Fruit fly (Drosophila melanogaster) whole organism, embryonic: ENCODE data around the gene Vm34Ca.

Experiments
- Abd-B ChIP-seq: fragments of 200-800 bp; sonication (Bioruptor generic); optimal IDR thresholded peaks from 2 replicates; lab custom pipeline; 2018; ENCODE audit warnings: missing biosample characterization, mild to moderate bottlenecking, missing genetic modification characterization, moderate library complexity
- Ada2b ChIP-seq: fragments of 200-800 bp; sonication (Bioruptor generic); IDR thresholded peaks from 2 replicates; pipeline ENCODE4 v1.3.6; 2022; ENCODE audit warnings: missing biosample characterization, missing genetic modification characterization
- Adf1 ChIP-seq: fragments of 200-800 bp; sonication (Bioruptor generic); IDR thresholded peaks from 2 replicates; pipeline ENCODE4 v1.3.6; 2022; ENCODE audit warnings: missing biosample characterization, missing genetic modification characterization
- CG11456 ChIP-seq: fragments of 200-800 bp; sonication (Bioruptor generic); IDR thresholded peaks from 3 replicates; pipeline ENCODE4 v1.3.6; 2022; ENCODE audit warnings: missing biosample characterization, missing genetic modification characterization
- CG11696 ChIP-seq: fragments of 200-800 bp; sonication (Bioruptor generic); IDR thresholded peaks from 2 replicates; pipeline ENCODE4 v1.3.6; 2022; ENCODE audit warnings: missing biosample characterization, missing genetic modification characterization
- CG12104 ChIP-seq: fragments of 200-800 bp; sonication (Bioruptor generic); optimal IDR thresholded peaks from 3 replicates; lab custom pipeline; 2016; ENCODE audit warnings: missing biosample characterization, missing genetic modification characterization
- CG12391 ChIP-seq: fragments of 200-800 bp; sonication (Bioruptor generic); optimal IDR thresholded peaks from 3 replicates; lab custom pipeline; 2018; ENCODE audit warnings: missing biosample characterization, mild to moderate bottlenecking, missing genetic modification characterization, moderate library complexity
- CG13296 ChIP-seq: fragments of 200-800 bp; sonication (Bioruptor generic); optimal IDR thresholded peaks from 3 replicates; lab custom pipeline; 2018; ENCODE audit warnings: missing biosample characterization, mild to moderate bottlenecking, missing genetic modification characterization
- CG13624 ChIP-seq: fragments of 200-800 bp; sonication (Bioruptor generic); optimal IDR thresholded peaks from 2 replicates; lab custom pipeline; 2016; ENCODE audit warnings: missing biosample characterization, missing genetic modification characterization
- CG15073 ChIP-seq: fragments of 200-800 bp; sonication (Bioruptor generic); optimal IDR thresholded peaks from 2 replicates; lab custom pipeline; 2016; ENCODE audit warnings: missing biosample characterization, missing genetic modification characterization
- CG15479 ChIP-seq: fragments of 200-800 bp; sonication (Bioruptor generic); optimal IDR thresholded peaks from 3 replicates; lab custom pipeline; 2019; ENCODE audit warnings: missing biosample characterization, mild to moderate bottlenecking, missing genetic modification characterization, moderate library complexity
- CG1603 ChIP-seq: fragments of 200-800 bp; sonication (Bioruptor generic); optimal IDR thresholded peaks from 2 replicates; lab custom pipeline; 2019; ENCODE audit warnings: missing biosample characterization, mild to moderate bottlenecking, missing genetic modification characterization, moderate library complexity
- CG16863 ChIP-seq: fragments of 200-800 bp; sonication (Bioruptor generic); optimal IDR thresholded peaks from 3 replicates; lab custom pipeline; 2016; ENCODE audit warnings: missing biosample characterization, missing genetic modification characterization
- CG18476 ChIP-seq: fragments of 200-800 bp; sonication (Bioruptor generic); optimal IDR thresholded peaks from 2 replicates; lab custom pipeline; 2016; ENCODE audit warnings: missing biosample characterization, mild to moderate bottlenecking, missing genetic modification characterization
- CG2120 ChIP-seq: fragments of 200-800 bp; sonication (Bioruptor generic); optimal IDR thresholded peaks from 3 replicates; lab custom pipeline; 2016; ENCODE audit warnings: missing biosample characterization, missing genetic modification characterization
- CG2889 ChIP-seq: fragments of 200-800 bp; sonication (Bioruptor generic); IDR thresholded peaks from 3 replicates; pipeline ENCODE4 v1.3.6; 2022; ENCODE audit warnings: missing biosample characterization, missing genetic modification characterization
- CG31388 ChIP-seq: fragments of 200-800 bp; sonication (Bioruptor generic); optimal IDR thresholded peaks from 2 replicates; lab custom pipeline; 2016; ENCODE audit warnings: missing biosample characterization, missing genetic modification characterization
- CG3995 ChIP-seq: fragments of 200-800 bp; sonication (Bioruptor generic); optimal IDR thresholded peaks from 3 replicates; lab custom pipeline; 2016; ENCODE audit warnings: missing biosample characterization, missing genetic modification characterization
- CG4730 ChIP-seq: fragments of 200-800 bp; sonication (Bioruptor generic); IDR thresholded peaks from 2 replicates; pipeline ENCODE4 v1.3.6; 2022; ENCODE audit warnings: missing biosample characterization, missing genetic modification characterization
- CG8290 ChIP-seq, 3 experiments: fragments of 200-800 bp; sonication (Bioruptor generic); optimal IDR thresholded peaks; 2 replicates each; lab custom pipeline; 2016 to 2019; ENCODE audit warnings: missing biosample characterization in 3 of 3, missing genetic modification characterization in 3 of 3, mild to moderate bottlenecking in 2 of 3, moderate library complexity in 1 of 3
- CG9215 ChIP-seq: fragments of 200-800 bp; sonication (Bioruptor generic); IDR thresholded peaks from 2 replicates; pipeline ENCODE4 v1.3.6; 2022; ENCODE audit warnings: missing biosample characterization, missing genetic modification characterization
- CG9817 ChIP-seq: fragments of 200-800 bp; sonication (Bioruptor generic); optimal IDR thresholded peaks from 2 replicates; lab custom pipeline; 2018; ENCODE audit warnings: missing biosample characterization, mild to moderate bottlenecking, missing genetic modification characterization, moderate library complexity
- D ChIP-seq, 2 experiments: fragments of 200-800 bp in 1 of 2; fragments of >200 bp in 1 of 2; sonication (Bioruptor generic) in 1 of 2; optimal IDR thresholded peaks; 2 replicates in 1 of 2; 3 replicates in 1 of 2; lab custom pipeline; 2017; ENCODE audit warnings: mild to moderate bottlenecking in 1 of 2, missing biosample characterization in 1 of 2, missing genetic modification characterization in 1 of 2, missing genetic modification reagents in 1 of 2
- Doc2 ChIP-seq: fragments of 200-800 bp; sonication (Bioruptor generic); IDR thresholded peaks from 2 replicates; pipeline ENCODE4 v1.3.6; 2022; ENCODE audit warnings: missing biosample characterization, missing genetic modification characterization
- GATAe ChIP-seq: fragments of 200-800 bp; sonication (Bioruptor generic); conservative IDR thresholded peaks from 2 replicates; pipeline ENCODE4 v1.3.6; 2022; ENCODE audit warnings: missing biosample characterization, missing genetic modification characterization
- HLHmδ ChIP-seq: fragments of 200-800 bp; sonication (Bioruptor generic); optimal IDR thresholded peaks from 2 replicates; lab custom pipeline; 2018; ENCODE audit warnings: missing biosample characterization, mild to moderate bottlenecking, missing genetic modification characterization, moderate library complexity
- Nf-YA ChIP-seq: fragments of 200-800 bp; sonication (Bioruptor generic); IDR thresholded peaks from 2 replicates; pipeline ENCODE4 v1.3.6; 2022; ENCODE audit warnings: missing biosample characterization, missing genetic modification characterization
- Side ChIP-seq: fragments of 200-800 bp; sonication (Bioruptor generic); optimal IDR thresholded peaks from 2 replicates; lab custom pipeline; 2016; ENCODE audit warnings: missing biosample characterization, missing genetic modification characterization
- Sin3A ChIP-seq: fragments of >200 bp; optimal IDR thresholded peaks from 2 replicates; lab custom pipeline; 2018
- Sox100B ChIP-seq: fragments of 200-800 bp; sonication (Bioruptor generic); optimal IDR thresholded peaks from 3 replicates; lab custom pipeline; 2018; ENCODE audit warnings: missing biosample characterization, mild to moderate bottlenecking, missing genetic modification characterization
- Sox102F ChIP-seq: fragments of 200-800 bp; sonication (Bioruptor generic); optimal IDR thresholded peaks from 2 replicates; lab custom pipeline; 2018; ENCODE audit warnings: missing biosample characterization, mild to moderate bottlenecking, missing genetic modification characterization, moderate library complexity
- ac ChIP-seq: fragments of 200-800 bp; sonication (Bioruptor generic); optimal IDR thresholded peaks from 3 replicates; lab custom pipeline; 2017; ENCODE audit warnings: missing biosample characterization, mild to moderate bottlenecking, missing genetic modification characterization
- al ChIP-seq: fragments of 200-800 bp; sonication (Bioruptor generic); IDR thresholded peaks from 2 replicates; pipeline ENCODE4 v1.3.6; 2022; ENCODE audit warnings: missing biosample characterization, missing genetic modification characterization
- bbx ChIP-seq: fragments of 200-800 bp; sonication (Bioruptor generic); IDR thresholded peaks from 2 replicates; pipeline ENCODE4 v1.3.6; 2022; ENCODE audit warnings: missing biosample characterization, missing genetic modification characterization; ENCODE audit not compliant: partially characterized antibody
- bigmax ChIP-seq: fragments of 200-800 bp; sonication (Bioruptor generic); optimal IDR thresholded peaks from 2 replicates; lab custom pipeline; 2018; ENCODE audit warnings: missing biosample characterization, mild to moderate bottlenecking, missing genetic modification characterization
- btn ChIP-seq: fragments of 200-800 bp; sonication (Bioruptor generic); optimal IDR thresholded peaks from 2 replicates; lab custom pipeline; 2016; ENCODE audit warnings: missing biosample characterization, missing genetic modification characterization
- cato ChIP-seq: fragments of 200-800 bp; sonication (Bioruptor generic); optimal IDR thresholded peaks from 2 replicates; lab custom pipeline; 2016; ENCODE audit warnings: missing biosample characterization, missing genetic modification characterization, borderline replicate concordance
- gsb ChIP-seq: fragments of 200-800 bp; sonication (Bioruptor generic); IDR thresholded peaks from 2 replicates; pipeline ENCODE4 v1.3.6; 2022; ENCODE audit warnings: missing biosample characterization, missing genetic modification characterization
- ken ChIP-seq: fragments of 200-800 bp; sonication (Bioruptor generic); IDR thresholded peaks from 3 replicates; pipeline ENCODE4 v1.3.6; 2022; ENCODE audit warnings: missing biosample characterization, missing genetic modification characterization
- mirr ChIP-seq: fragments of 200-800 bp; sonication (Bioruptor generic); optimal IDR thresholded peaks from 3 replicates; lab custom pipeline; 2018; ENCODE audit warnings: missing biosample characterization, mild to moderate bottlenecking, missing genetic modification characterization
- prd ChIP-seq, 3 experiments: fragments of >200 bp in 2 of 3; fragments of 200-800 bp in 1 of 3; sonication (Bioruptor generic) in 1 of 3; optimal IDR thresholded peaks in 2 of 3; IDR thresholded peaks in 1 of 3; 2 replicates in 2 of 3; 3 replicates in 1 of 3; pipeline versions ENCODE4 v1.3.6 to Lab custom; 2017 to 2022; ENCODE audit warnings: missing biosample characterization in 1 of 3, missing genetic modification characterization in 1 of 3
- pzg ChIP-seq: fragments of 200-800 bp; sonication (Bioruptor generic); optimal IDR thresholded peaks from 3 replicates; lab custom pipeline; 2018; ENCODE audit warnings: missing biosample characterization, mild to moderate bottlenecking, missing genetic modification characterization, moderate library complexity
- scrt ChIP-seq: fragments of 200-800 bp; sonication (Bioruptor generic); optimal IDR thresholded peaks from 2 replicates; lab custom pipeline; 2018; ENCODE audit warnings: missing biosample characterization, mild to moderate bottlenecking, missing genetic modification characterization, moderate library complexity
- shn ChIP-seq: fragments of 200-800 bp; sonication (Bioruptor generic); optimal IDR thresholded peaks from 3 replicates; lab custom pipeline; 2016; ENCODE audit warnings: missing biosample characterization, missing genetic modification characterization
- sug ChIP-seq: fragments of 200-800 bp; optimal IDR thresholded peaks from 2 replicates; lab custom pipeline; 2019; ENCODE audit warnings: missing biosample characterization, mild to moderate bottlenecking, missing genetic modification characterization, moderate library complexity
- unpg ChIP-seq: fragments of 200-800 bp; sonication (Bioruptor generic); optimal IDR thresholded peaks from 3 replicates; lab custom pipeline; 2018; ENCODE audit warnings: missing biosample characterization, mild to moderate bottlenecking, missing genetic modification characterization, moderate library complexity
- z ChIP-seq: fragments of 200-800 bp; sonication (Bioruptor generic); IDR thresholded peaks from 3 replicates; pipeline ENCODE4 v1.3.6; 2022; ENCODE audit warnings: missing biosample characterization, missing genetic modification characterization

The Vm34Ca gene

dm6 chr2L:13414525-13415481, 3.4 kb upstream of the Vm34Ca start, which contains the start of the genes CG16956, CG42784 and CG43850 (continued):
- no peak for TF ChIP-seq CG15479
- no peak for TF ChIP-seq shn (GFP tag; lab: Kevin White, UChicago)
- 0 out of 2 replicates have a peak, but pooled peaks have one; percentile 20 for TF ChIP-seq CG11696 (GFP tag; lab: Robert Waterston, UW)
- TF ChIP-seq Doc2 (GFP tag; lab: Robert Waterston, UW), result no peak
- no peak for TF ChIP-seq GATAe (GFP tag; lab: Robert Waterston, UW)
- TF ChIP-seq ac, result no peak
- TF ChIP-seq CG13624 (GFP tag; lab: Kevin White, UChicago), result peak; percentile 50
- TF ChIP-seq pzg (GFP tag; lab: Kevin White, UChicago), result peak; percentile 19
- no peak for TF ChIP-seq ken
- TF ChIP-seq Abd-B (GFP tag; lab: Kevin White, UChicago), result no peak
- TF ChIP-seq z (GFP tag; lab: Robert Waterston, UW), result no peak
- no peak for TF ChIP-seq Sin3A (lab: Kevin White, UChicago)
- TF ChIP-seq Nf-YA, result 0 out of 2 replicates have a peak, but pooled peaks have one; percentile 10
- no peak for TF ChIP-seq CG12391
- TF ChIP-seq CG31388 (GFP tag; lab: Kevin White, UChicago), result no peak
- peak; percentile 44 for TF ChIP-seq CG9817 (tag; lab: Kevin White, UChicago)
- no peak for TF ChIP-seq CG8290 (GFP tag; optimal IDR thresholded peaks at IDR 0.05; lab: Kevin White, UChicago)
- peak in 1 of 2 experiments; percentile 87 for TF ChIP-seq CG8290 (tag; optimal IDR thresholded peaks at IDR 0.05; lab: Kevin White, UChicago)
- TF ChIP-seq CG11456 (GFP tag; lab: Robert Waterston, UW), result no peak
- TF ChIP-seq CG13296, result peak; percentile 90
- no peak for TF ChIP-seq CG15073 (GFP tag; lab: Kevin White, UChicago)
- no peak; the same call in 1 of the 2 replicates for TF ChIP-seq Adf1 (GFP tag; lab: Robert Waterston, UW)
- TF ChIP-seq scrt, result peak; percentile 78
- peak; percentile 28 for TF ChIP-seq Side
- TF ChIP-seq CG2120 (GFP tag; lab: Kevin White, UChicago), result no peak
- no peak for TF ChIP-seq bbx (GFP tag; lab: Robert Waterston, UW)
- TF ChIP-seq Sox102F (GFP tag; lab: Kevin White, UChicago), result peak; percentile 18
- peak; percentile 54 for TF ChIP-seq Sox100B (GFP tag; lab: Kevin White, UChicago)
- TF ChIP-seq CG4730, result no peak
- TF ChIP-seq Ada2b (GFP tag; lab: Robert Waterston, UW), result no peak
- no peak for TF ChIP-seq HLHmδ (GFP tag; lab: Kevin White, UChicago)
- no peak for TF ChIP-seq cato (GFP tag; lab: Kevin White, UChicago)
- TF ChIP-seq unpg (GFP tag; lab: Kevin White, UChicago), result peak; percentile 67
- TF ChIP-seq CG9215 (GFP tag; lab: Robert Waterston, UW), result no peak; the same call in 1 of the 2 replicates
- no peak for TF ChIP-seq D (optimal IDR thresholded peaks at IDR 0.05; lab: Kevin White, UChicago)
- TF ChIP-seq D (GFP tag; optimal IDR thresholded peaks at IDR 0.05; lab: Kevin White, UChicago), result no peak
- TF ChIP-seq CG16863 (GFP tag; lab: Kevin White, UChicago), result no peak
- TF ChIP-seq al (GFP tag; lab: Robert Waterston, UW), result no peak
- TF ChIP-seq gsb (GFP tag; lab: Robert Waterston, UW), result no peak
- no peak for TF ChIP-seq CG2889 (GFP tag; lab: Robert Waterston, UW)
- peak; percentile 30 for TF ChIP-seq CG12104
- peak; percentile 54 for TF ChIP-seq sug (tag; lab: Kevin White, UChicago)
- TF ChIP-seq bigmax (GFP tag; lab: Kevin White, UChicago), result peak; percentile 57
- TF ChIP-seq mirr (GFP tag; lab: Kevin White, UChicago), result peak; percentile 85
- TF ChIP-seq CG3995, result no peak
- no peak for TF ChIP-seq CG18476 (GFP tag; lab: Kevin White, UChicago)
- peak; percentile 50 for TF ChIP-seq CG1603 (tag; lab: Kevin White, UChicago)
- TF ChIP-seq prd (optimal IDR thresholded peaks at IDR 0.05; lab: Kevin White, UChicago), result no peak
- no peak for TF ChIP-seq prd (GFP tag; IDR thresholded peaks at IDR 0.05; lab: Robert Waterston, UW)
- no peak for TF ChIP-seq btn
